Worm (Caenorhabditis elegans) whole organism, L4/young adult: Measurements from ENCODE around the gene cpx-2.

Experiments used
- dao-5 ChIP-seq: sonication (generic microtip); optimal IDR thresholded peaks from 2 replicates; lab custom pipeline; 2016; ENCODE audit warnings: missing genotype, missing genetic modification characterization, moderate library complexity, missing compliant biosample characterization
- him-1 ChIP-seq: sonication (generic microtip); optimal IDR thresholded peaks from 2 replicates; lab custom pipeline; 2016; ENCODE audit warnings: missing genotype, missing genetic modification reagents, missing genetic modification characterization, missing compliant biosample characterization

ce11 chrX:13112664-13113063 is 41.6 kb upstream of the cpx-2 start:
- TF ChIP-seq dao-5 (tag; lab: Kevin White, UChicago) (no peak), him-1 (tag; lab: Kevin White, UChicago) (no peak)
